Fruit fly (Drosophila melanogaster) whole organism, embryonic: Measurements from ENCODE around the gene RpS17.
A peak's percentile ranks its signal among the peaks of the same experiment; 100 is the strongest.

Experiments used
- Atf6 ChIP-seq: fragments of 200-800 bp; sonication (Bioruptor generic); IDR thresholded peaks from 2 replicates; pipeline ENCODE4 v1.3.6; 2022; ENCODE audit warnings: missing biosample characterization, missing genetic modification characterization
- BEAF-32 ChIP-seq: fragments of 200-800 bp; sonication (Bioruptor generic); optimal IDR thresholded peaks from 3 replicates; lab custom pipeline; 2017; ENCODE audit warnings: missing biosample characterization, missing genetic modification characterization, mild to moderate bottlenecking, moderate library complexity, missing genetic modification reagents
- Bteb2 ChIP-seq: fragments of 200-800 bp; sonication (Bioruptor generic); optimal IDR thresholded peaks from 2 replicates; lab custom pipeline; 2016; ENCODE audit warnings: missing biosample characterization, missing genetic modification characterization
- CG10366 ChIP-seq: fragments of 200-800 bp; sonication (Bioruptor generic); IDR thresholded peaks from 2 replicates; pipeline ENCODE4 v1.3.6; 2022; ENCODE audit warnings: missing biosample characterization, missing genetic modification characterization
- CG12219 ChIP-seq: fragments of 200-800 bp; sonication (Bioruptor generic); optimal IDR thresholded peaks from 3 replicates; lab custom pipeline; 2018; ENCODE audit warnings: missing biosample characterization, mild to moderate bottlenecking, missing genetic modification characterization
- CG12769 ChIP-seq: fragments of 200-800 bp; sonication (Bioruptor generic); optimal IDR thresholded peaks from 2 replicates; lab custom pipeline; 2019; ENCODE audit warnings: missing biosample characterization, mild to moderate bottlenecking, missing genetic modification characterization, moderate library complexity
- CG12942 ChIP-seq: fragments of 200-800 bp; sonication (Bioruptor generic); optimal IDR thresholded peaks from 3 replicates; lab custom pipeline; 2016; ENCODE audit warnings: missing biosample characterization, missing genetic modification characterization
- CG14710 ChIP-seq: fragments of 200-800 bp; sonication (Bioruptor generic); optimal IDR thresholded peaks from 3 replicates; lab custom pipeline; 2019; ENCODE audit warnings: missing biosample characterization, mild to moderate bottlenecking, missing genetic modification characterization, moderate library complexity
- CG15514 ChIP-seq: fragments of 200-800 bp; sonication (Bioruptor generic); optimal IDR thresholded peaks from 3 replicates; lab custom pipeline; 2017; ENCODE audit warnings: missing biosample characterization, missing genetic modification characterization, mild to moderate bottlenecking, moderate library complexity, missing genetic modification reagents
- CG2678 ChIP-seq: fragments of 200-800 bp; sonication (Bioruptor generic); optimal IDR thresholded peaks from 3 replicates; lab custom pipeline; 2019; ENCODE audit warnings: missing biosample characterization, mild to moderate bottlenecking, missing genetic modification characterization, moderate library complexity
- CG30020 ChIP-seq: fragments of 200-800 bp; optimal IDR thresholded peaks from 2 replicates; lab custom pipeline; 2019; ENCODE audit warnings: missing biosample characterization, mild to moderate bottlenecking, missing genetic modification characterization, moderate library complexity
- CG31365 ChIP-seq: fragments of 200-800 bp; sonication (Bioruptor generic); optimal IDR thresholded peaks from 2 replicates; lab custom pipeline; 2018; ENCODE audit warnings: missing biosample characterization, mild to moderate bottlenecking, missing genetic modification characterization
- CG3163 ChIP-seq: fragments of 200-800 bp; sonication (Bioruptor generic); optimal IDR thresholded peaks from 3 replicates; lab custom pipeline; 2016; ENCODE audit warnings: missing biosample characterization, missing genetic modification characterization
- CG33213 ChIP-seq: fragments of 200-800 bp; sonication (Bioruptor generic); optimal IDR thresholded peaks from 3 replicates; lab custom pipeline; 2016; ENCODE audit warnings: missing biosample characterization, missing genetic modification characterization
- CG34224 ChIP-seq: fragments of 200-800 bp; sonication (Bioruptor generic); IDR thresholded peaks from 3 replicates; pipeline ENCODE4 v1.3.6; 2022; ENCODE audit warnings: missing biosample characterization, missing genetic modification characterization; ENCODE audit not compliant: partially characterized antibody
- CG4424 ChIP-seq: fragments of 200-800 bp; sonication (Bioruptor generic); optimal IDR thresholded peaks from 3 replicates; lab custom pipeline; 2016; ENCODE audit warnings: missing biosample characterization, missing genetic modification characterization
- CG5180 ChIP-seq: fragments of 200-800 bp; sonication (Bioruptor generic); optimal IDR thresholded peaks from 3 replicates; lab custom pipeline; 2017; ENCODE audit warnings: missing biosample characterization, missing genetic modification characterization, mild to moderate bottlenecking, moderate library complexity, missing genetic modification reagents
- CG5953 ChIP-seq: fragments of 200-800 bp; sonication (Bioruptor generic); IDR thresholded peaks from 2 replicates; pipeline ENCODE4 v1.3.6; 2022; ENCODE audit warnings: missing biosample characterization, missing genetic modification characterization
- CG7839 ChIP-seq: fragments of 200-800 bp; sonication (Bioruptor generic); optimal IDR thresholded peaks from 3 replicates; lab custom pipeline; 2018; ENCODE audit warnings: missing biosample characterization, mild to moderate bottlenecking, missing genetic modification characterization, moderate library complexity
- CG7928 ChIP-seq: fragments of 200-800 bp; sonication (Bioruptor generic); optimal IDR thresholded peaks from 2 replicates; lab custom pipeline; 2017; ENCODE audit warnings: missing biosample characterization, mild to moderate bottlenecking, missing genetic modification characterization
- CG9932 ChIP-seq: fragments of 200-800 bp; sonication (Bioruptor generic); IDR thresholded peaks from 2 replicates; pipeline ENCODE4 v1.3.6; 2022; ENCODE audit warnings: missing biosample characterization, missing genetic modification characterization
- CTCF ChIP-seq: fragments of 200-800 bp; sonication (Bioruptor generic); optimal IDR thresholded peaks from 2 replicates; lab custom pipeline; 2017; ENCODE audit warnings: missing biosample characterization, mild to moderate bottlenecking, missing genetic modification characterization, moderate library complexity
- CrebB ChIP-seq: fragments of 200-800 bp; sonication (Bioruptor generic); optimal IDR thresholded peaks from 3 replicates; lab custom pipeline; 2018; ENCODE audit warnings: missing biosample characterization, mild to moderate bottlenecking, missing genetic modification characterization
- Dp ChIP-seq: fragments of 200-800 bp; sonication (Bioruptor generic); optimal IDR thresholded peaks from 2 replicates; lab custom pipeline; 2018; ENCODE audit warnings: missing biosample characterization, mild to moderate bottlenecking, missing genetic modification characterization, moderate library complexity
- Ets97D ChIP-seq: fragments of 200-800 bp; sonication (Bioruptor generic); optimal IDR thresholded peaks from 3 replicates; lab custom pipeline; 2016; ENCODE audit warnings: missing biosample characterization, missing genetic modification characterization
- Hsf ChIP-seq: fragments of 200-800 bp; sonication (Bioruptor generic); optimal IDR thresholded peaks from 3 replicates; lab custom pipeline; 2016; ENCODE audit warnings: missing biosample characterization, missing genetic modification characterization
- Nf-YA ChIP-seq: fragments of 200-800 bp; sonication (Bioruptor generic); IDR thresholded peaks from 2 replicates; pipeline ENCODE4 v1.3.6; 2022; ENCODE audit warnings: missing biosample characterization, missing genetic modification characterization
- Nf-YC ChIP-seq: fragments of 200-800 bp; optimal IDR thresholded peaks from 3 replicates; lab custom pipeline; 2019; ENCODE audit warnings: missing biosample characterization, mild to moderate bottlenecking, missing genetic modification characterization, moderate library complexity
- Oaz ChIP-seq: fragments of 200-800 bp; sonication (Bioruptor generic); IDR thresholded peaks from 2 replicates; pipeline ENCODE4 v1.3.6; 2022; ENCODE audit warnings: missing biosample characterization, missing genetic modification characterization
- cas ChIP-seq: fragments of 200-800 bp; sonication (Bioruptor generic); IDR thresholded peaks from 2 replicates; pipeline ENCODE4 v1.3.6; 2022; ENCODE audit warnings: missing biosample characterization, missing genetic modification characterization
- caup ChIP-seq: fragments of 200-800 bp; sonication (Bioruptor generic); optimal IDR thresholded peaks from 3 replicates; lab custom pipeline; 2017; ENCODE audit warnings: missing biosample characterization, mild to moderate bottlenecking, missing genetic modification characterization, moderate library complexity; ENCODE audit not compliant: severe bottlenecking
- chn ChIP-seq: fragments of 200-800 bp; sonication (Bioruptor generic); optimal IDR thresholded peaks from 2 replicates; lab custom pipeline; 2016; ENCODE audit warnings: missing biosample characterization, missing genetic modification characterization
- emc ChIP-seq: fragments of 200-800 bp; sonication (Bioruptor generic); optimal IDR thresholded peaks from 2 replicates; lab custom pipeline; 2016; ENCODE audit warnings: missing biosample characterization, missing genetic modification characterization
- her ChIP-seq: fragments of 200-800 bp; sonication (Bioruptor generic); optimal IDR thresholded peaks from 2 replicates; lab custom pipeline; 2016; ENCODE audit warnings: missing biosample characterization, missing genetic modification characterization
- klu ChIP-seq: fragments of 200-800 bp; sonication (Bioruptor generic); IDR thresholded peaks from 2 replicates; pipeline ENCODE4 v1.3.6; 2022; ENCODE audit warnings: missing biosample characterization, missing genetic modification characterization
- maf-S ChIP-seq: fragments of 200-800 bp; sonication (Bioruptor generic); optimal IDR thresholded peaks from 2 replicates; lab custom pipeline; 2016; ENCODE audit warnings: missing biosample characterization, missing genetic modification characterization
- mld ChIP-seq: fragments of 200-800 bp; sonication (Bioruptor generic); IDR thresholded peaks from 3 replicates; pipeline ENCODE4 v1.3.6; 2022; ENCODE audit warnings: missing biosample characterization, missing genetic modification characterization; ENCODE audit not compliant: partially characterized antibody
- nau ChIP-seq: fragments of 200-800 bp; sonication (Bioruptor generic); optimal IDR thresholded peaks from 3 replicates; lab custom pipeline; 2017; ENCODE audit warnings: missing biosample characterization, mild to moderate bottlenecking, missing genetic modification characterization, missing genetic modification reagents
- nerfin-2 ChIP-seq: fragments of 200-800 bp; sonication (Bioruptor generic); IDR thresholded peaks from 2 replicates; pipeline ENCODE4 v1.3.6; 2022; ENCODE audit warnings: missing biosample characterization, missing genetic modification characterization; ENCODE audit not compliant: partially characterized antibody
- onecut ChIP-seq: fragments of 200-800 bp; sonication (Bioruptor generic); IDR thresholded peaks from 2 replicates; pipeline ENCODE4 v1.3.6; 2022; ENCODE audit warnings: missing biosample characterization, missing genetic modification characterization
- org-1 ChIP-seq: fragments of 200-800 bp; sonication (Bioruptor generic); optimal IDR thresholded peaks from 2 replicates; lab custom pipeline; 2017; ENCODE audit warnings: missing biosample characterization, missing genetic modification characterization
- otp ChIP-seq: fragments of 200-800 bp; sonication (Bioruptor generic); IDR thresholded peaks from 3 replicates; pipeline ENCODE4, ENCODE4 v1.3.6; 2022; ENCODE audit warnings: missing biosample characterization, missing genetic modification characterization
- sima ChIP-seq: fragments of 200-800 bp; sonication (Bioruptor generic); optimal IDR thresholded peaks from 2 replicates; lab custom pipeline; 2016; ENCODE audit warnings: missing biosample characterization, missing genetic modification characterization
- slbo ChIP-seq: fragments of 200-800 bp; sonication (Bioruptor generic); IDR thresholded peaks from 2 replicates; pipeline ENCODE4 v1.3.6; 2022; ENCODE audit warnings: missing biosample characterization, missing genetic modification characterization
- slou ChIP-seq: fragments of 200-800 bp; sonication (Bioruptor generic); optimal IDR thresholded peaks from 3 replicates; lab custom pipeline; 2016; ENCODE audit warnings: missing biosample characterization, missing genetic modification characterization
- slp2 ChIP-seq: fragments of 200-800 bp; sonication (Bioruptor generic); optimal IDR thresholded peaks from 2 replicates; lab custom pipeline; 2016; ENCODE audit warnings: missing biosample characterization, missing genetic modification characterization
- so ChIP-seq: fragments of 200-800 bp; sonication (Bioruptor generic); IDR thresholded peaks from 3 replicates; pipeline ENCODE4 v1.3.6; 2022; ENCODE audit warnings: missing biosample characterization, missing genetic modification characterization
- sr ChIP-seq: fragments of 200-800 bp; sonication (Bioruptor generic); IDR thresholded peaks from 3 replicates; pipeline ENCODE4 v1.3.6; 2022; ENCODE audit warnings: missing biosample characterization, missing genetic modification characterization
- ssp ChIP-seq: fragments of 200-800 bp; sonication (Bioruptor generic); IDR thresholded peaks from 2 replicates; pipeline ENCODE4 v1.3.6; 2022; ENCODE audit warnings: missing biosample characterization, missing genetic modification characterization
- tap ChIP-seq: fragments of 200-800 bp; optimal IDR thresholded peaks from 3 replicates; lab custom pipeline; 2019; ENCODE audit warnings: missing biosample characterization, mild to moderate bottlenecking, missing genetic modification characterization, moderate library complexity
- tin ChIP-seq: fragments of 200-800 bp; sonication (Bioruptor generic); optimal IDR thresholded peaks from 3 replicates; lab custom pipeline; 2016; ENCODE audit warnings: missing biosample characterization, missing genetic modification characterization

RpS17 gene

DNA sequence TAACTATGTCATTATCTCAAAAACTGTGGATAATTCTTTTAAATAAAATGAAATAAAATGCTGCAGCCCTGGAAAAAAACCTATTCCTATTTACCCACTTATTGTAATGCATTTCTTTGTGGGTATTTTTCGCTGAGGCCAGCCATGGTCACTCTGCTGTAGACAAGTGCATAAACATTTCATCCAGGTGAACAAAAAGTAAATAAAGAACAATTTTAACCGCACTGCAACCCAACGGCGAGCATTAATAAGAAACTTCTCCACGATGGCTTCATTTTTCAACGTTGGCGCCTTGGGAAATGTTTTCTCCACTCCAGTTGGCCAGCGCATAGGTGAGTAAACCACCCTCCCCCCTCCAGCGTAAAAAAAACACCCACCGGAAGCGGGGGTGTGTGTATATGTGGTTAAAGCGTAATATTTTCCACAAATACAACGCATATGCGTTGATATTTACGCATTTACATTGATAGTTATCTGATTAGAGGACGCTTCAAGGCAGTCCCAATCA is 17.2 kb upstream of the RpS17 start, which contains the start of gene CG3529 (continued):
- TF ChIP-seq CG7839 (peak; percentile 8), CG10366 (GFP tag; lab: Robert Waterston, UW) (no peak), CG12942 (GFP tag; lab: Kevin White, UChicago) (no peak), CG15514 (GFP tag; lab: Kevin White, UChicago) (peak; percentile 73), Nf-YA (GFP tag; lab: Robert Waterston, UW) (peak; percentile 53; the same call in 1 of the 2 replicates), emc (no peak), org-1 (GFP tag; lab: Kevin White, UChicago) (no peak), CG33213 (GFP tag; lab: Kevin White, UChicago) (peak; percentile 42), cas (no peak), CG14710 (tag; lab: Kevin White, UChicago) (peak; percentile 51), mld (GFP tag; lab: Robert Waterston, UW) (no peak), CG31365 (tag; lab: Kevin White, UChicago) (no peak), CG12219 (GFP tag; lab: Kevin White, UChicago) (peak; percentile 4), CG2678 (tag; lab: Kevin White, UChicago) (peak; percentile 23), CTCF (peak; percentile 3), nerfin-2 (0 out of 2 replicates have a peak, but pooled peaks have one; percentile 26), CG9932 (GFP tag; lab: Robert Waterston, UW) (peak; percentile 42; the same call in 1 of the 2 replicates), onecut (no peak; the same call in 1 of the 2 replicates), CG12769 (tag; lab: Kevin White, UChicago) (peak; percentile 21), Hsf (GFP tag; lab: Kevin White, UChicago) (no peak), otp (GFP tag; lab: Robert Waterston, UW) (no peak), CG30020 (tag; lab: Kevin White, UChicago) (peak; percentile 31), Dp (peak; percentile 20), her (GFP tag; lab: Kevin White, UChicago) (peak; percentile 78), CG34224 (GFP tag; lab: Robert Waterston, UW) (0 out of 3 replicates have a peak, but pooled peaks have one; percentile 28), Oaz (GFP tag; lab: Robert Waterston, UW) (no peak), maf-S (peak; percentile 2), CG5953 (no peak), tin (GFP tag; lab: Kevin White, UChicago) (peak; percentile 3), Bteb2 (GFP tag; lab: Kevin White, UChicago) (peak; percentile 20), CG4424 (GFP tag; lab: Kevin White, UChicago) (peak; percentile 16), klu (GFP tag; lab: Robert Waterston, UW) (peak; percentile 72), so (0 out of 3 replicates have a peak, but pooled peaks have one; percentile 28), tap (tag; lab: Kevin White, UChicago) (no peak), slou (no peak), ssp (GFP tag; lab: Robert Waterston, UW) (no peak), nau (GFP tag; lab: Kevin White, UChicago) (peak; percentile 7), CG7928 (GFP tag; lab: Kevin White, UChicago) (peak; percentile 89), chn (GFP tag; lab: Kevin White, UChicago) (peak; percentile 79), Ets97D (peak; percentile 67), CG3163 (no peak), slbo (GFP tag; lab: Robert Waterston, UW) (0 out of 2 replicates have a peak, but pooled peaks have one; percentile 31), BEAF-32 (GFP tag; lab: Kevin White, UChicago) (peak; percentile 47), sima (GFP tag; lab: Kevin White, UChicago) (no peak), CG5180 (GFP tag; lab: Kevin White, UChicago) (peak; percentile 45), Atf6 (GFP tag; lab: Robert Waterston, UW) (no peak), slp2 (GFP tag; lab: Kevin White, UChicago) (peak; percentile 17), caup (peak; percentile 53), CrebB (tag; lab: Kevin White, UChicago) (peak; percentile 3), Nf-YC (tag; lab: Kevin White, UChicago) (peak; percentile 31), sr (GFP tag; lab: Robert Waterston, UW) (peak; percentile 62; the same call in 2 of the 3 replicates)
